Fruit fly (Drosophila melanogaster) whole organism, larva: ENCODE results near the gene LeuRS.

Source experiments
- noc ChIP-seq: fragments of 200-800 bp; sonication (Bioruptor generic); optimal IDR thresholded peaks from 3 replicates; lab custom pipeline; 2019; ENCODE audit warnings: missing biosample characterization, mild to moderate bottlenecking, missing genetic modification characterization, moderate library complexity

The LeuRS gene

DNA sequence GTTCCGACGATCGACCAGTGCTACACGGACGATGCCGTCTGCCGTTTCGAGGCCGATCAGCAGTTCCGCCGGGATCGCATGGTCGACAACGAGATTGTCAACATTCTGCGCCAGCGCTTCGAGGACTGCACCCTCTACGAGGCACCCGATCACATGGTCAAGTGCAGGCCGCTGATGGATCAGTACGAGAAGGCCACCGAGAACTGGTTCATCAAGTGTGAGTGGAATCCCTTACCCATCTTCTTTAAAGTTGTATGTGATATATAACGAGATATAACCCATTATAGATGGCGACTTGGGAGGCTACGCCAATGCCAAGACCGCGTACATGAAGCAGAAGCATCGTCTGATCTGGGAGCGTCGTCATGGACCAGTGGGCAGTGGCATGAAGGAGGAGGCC is 47.6 kb downstream of the LeuRS start:
- TF ChIP-seq noc (tag; lab: Kevin White, UChicago), result no peak

DNA sequence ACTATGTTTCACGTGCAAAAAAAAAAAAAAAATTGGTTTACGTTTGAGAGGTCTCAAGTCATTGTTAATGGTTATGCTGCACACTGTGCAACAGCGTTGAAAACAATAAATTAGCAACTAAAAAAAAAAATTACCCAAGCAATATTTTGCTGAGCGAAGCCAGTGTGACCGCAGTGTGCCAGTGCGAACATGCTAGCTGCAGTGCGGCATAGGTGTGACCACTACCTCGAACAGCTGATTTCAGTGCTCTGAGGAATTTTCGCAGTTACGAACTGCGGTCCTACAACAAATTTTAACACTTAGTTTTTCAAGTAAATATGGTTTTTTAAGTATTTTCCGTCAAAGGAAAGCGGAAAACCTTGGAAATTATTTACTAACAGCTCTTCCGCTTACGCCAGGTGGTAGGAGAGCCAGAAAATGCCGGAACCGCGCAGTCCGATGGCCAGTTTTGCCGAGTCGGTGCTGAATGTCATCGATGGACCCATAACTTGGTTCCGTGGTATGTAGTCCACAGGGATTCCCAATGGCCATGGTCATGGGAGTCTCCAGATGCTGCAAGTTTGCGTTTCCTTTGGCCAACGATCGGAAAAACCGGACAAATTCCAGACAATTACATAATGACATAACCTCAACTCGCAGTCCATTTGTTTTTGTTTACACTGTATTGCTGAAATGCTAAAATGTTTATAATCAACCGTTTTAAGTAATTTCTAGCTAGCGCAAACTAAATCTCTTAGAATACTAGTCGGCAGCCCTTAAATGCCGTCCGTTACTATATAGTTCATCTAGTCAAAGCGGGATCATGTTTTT is 48.3 kb downstream of the LeuRS start, which contains the start of the genes msl-2 and ND-PDSW:
Gene msl-2 (minus strand): TSS at position 195 of the 810 bp plus-strand sequence.
Gene ND-PDSW (plus strand): TSS at position 240 of the 810 bp plus-strand sequence.
- TF ChIP-seq noc (tag; lab: Kevin White, UChicago), result no peak

DNA sequence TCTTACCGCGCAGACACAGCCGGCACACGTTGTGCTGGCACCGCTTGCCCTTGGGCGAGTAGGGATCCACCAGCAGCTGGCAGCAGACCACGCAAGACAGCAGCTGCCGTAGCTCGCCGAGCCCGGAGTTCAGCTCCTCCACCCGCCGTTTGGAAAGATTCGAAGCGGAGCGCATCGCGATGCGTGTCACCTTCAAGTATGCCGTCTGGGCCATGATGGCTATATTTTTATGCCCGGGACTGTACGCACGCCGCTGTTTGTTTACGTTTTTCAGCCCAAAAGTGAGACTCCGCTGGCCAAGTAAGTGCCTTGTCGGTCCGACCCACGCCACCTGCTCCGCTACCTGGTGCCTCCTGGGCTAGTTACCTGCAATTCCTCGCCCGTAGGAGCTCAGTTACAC is 49.0 kb downstream of the LeuRS start:
- no peak for TF ChIP-seq noc (tag; lab: Kevin White, UChicago)

DNA sequence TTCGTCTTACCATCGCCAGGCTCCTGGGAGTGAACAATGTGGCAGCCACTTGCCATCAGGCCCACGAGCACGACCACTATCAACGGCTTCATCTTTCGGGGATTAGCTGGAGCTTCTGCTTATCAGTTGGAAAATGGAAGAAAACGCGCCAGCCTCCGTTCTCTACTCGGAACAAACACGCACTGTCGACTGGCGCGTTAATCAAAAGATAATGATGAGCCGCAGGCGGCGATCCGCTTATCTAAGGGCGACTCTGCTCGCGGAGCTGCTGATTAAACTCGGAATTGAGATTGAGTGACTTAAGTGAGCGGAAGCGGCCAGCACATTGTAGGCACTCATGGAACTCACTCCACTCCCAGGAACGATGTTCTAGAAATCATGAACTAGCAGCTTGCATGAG is 52.7 kb downstream of the LeuRS start, which contains the start of gene CG3246:
Gene CG3246 (minus strand): TSS at position 193 of the 400 bp plus-strand sequence.
- TF ChIP-seq noc (tag; lab: Kevin White, UChicago), result peak; percentile 60
